Fruit fly (Drosophila melanogaster) whole organism, larva: ENCODE results near the gene CG2617.

Source experiments
- noc ChIP-seq: fragments of 200-800 bp; sonication (Bioruptor generic); optimal IDR thresholded peaks from 3 replicates; lab custom pipeline; 2019; ENCODE audit warnings: missing biosample characterization, mild to moderate bottlenecking, missing genetic modification characterization, moderate library complexity

Gene CG2617

DNA sequence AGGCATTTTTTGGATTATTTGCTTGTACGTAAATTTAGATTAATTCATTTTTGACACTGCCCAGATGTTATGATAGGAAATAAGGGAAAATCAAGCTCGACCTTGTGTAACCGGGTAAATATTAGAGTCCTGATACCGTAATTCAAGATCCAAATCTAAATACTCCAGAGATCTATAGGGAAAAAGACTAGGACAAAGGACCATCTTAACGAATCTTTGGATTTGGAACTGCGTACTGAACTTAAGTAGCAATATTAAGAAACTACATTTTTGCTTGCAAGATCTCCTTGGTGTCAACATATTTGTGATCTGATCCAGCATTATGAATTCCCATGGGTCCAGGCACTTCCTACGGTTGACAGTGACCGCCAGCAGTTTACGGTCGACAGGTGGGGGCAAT lies 44.3 kb downstream of the CG2617 start, which contains the start of gene CG9316:
CG9316 (minus strand) TSS at position 101 of the 400 bp plus-strand sequence.
- TF ChIP-seq noc: no peak

DNA sequence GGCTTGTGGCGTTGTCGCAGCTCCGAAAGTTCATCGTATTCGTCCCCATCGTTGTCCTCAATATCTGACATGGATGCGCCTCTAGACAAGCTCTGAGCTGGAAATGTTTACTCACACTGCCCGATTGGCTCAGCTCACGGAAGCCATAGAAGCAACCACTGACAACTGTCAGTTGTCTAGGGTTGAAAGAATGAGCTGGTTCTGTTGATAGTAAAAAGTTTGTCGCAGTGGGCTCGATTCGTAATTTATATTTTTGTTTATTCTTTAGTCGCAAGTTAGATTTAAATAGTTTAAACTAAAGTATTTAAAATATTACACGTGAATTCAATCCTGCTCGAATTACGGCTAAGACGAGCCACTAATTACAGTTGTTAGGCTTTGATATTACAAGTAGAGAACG lies 48.0 kb downstream of the CG2617 start, which contains the start of gene CarT:
CarT (minus strand) TSS at position 101 of the 400 bp plus-strand sequence.
- TF ChIP-seq noc: no peak

DNA sequence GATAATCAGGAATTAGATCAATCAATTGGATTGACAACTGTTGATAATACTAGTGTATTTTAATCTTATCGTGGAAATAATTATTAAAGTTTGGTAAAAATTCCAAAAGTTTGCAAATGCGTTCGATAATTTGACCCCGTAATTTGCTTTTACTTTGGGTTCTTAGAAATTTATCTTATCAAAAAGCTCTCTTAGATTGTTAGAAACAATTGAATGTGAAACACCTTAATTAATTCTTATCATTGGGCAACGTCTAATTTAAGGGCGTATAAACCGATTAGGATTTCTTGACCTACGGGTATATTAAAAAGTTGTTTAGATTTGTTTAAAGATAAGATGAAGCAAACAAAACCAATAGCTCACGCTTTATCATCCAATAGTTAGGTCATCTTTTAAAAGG lies 50.9 kb downstream of the CG2617 start:
- no peak for TF ChIP-seq noc
